Worm (Caenorhabditis elegans) whole organism, L4/young adult: ENCODE measurements around the gene R03H10.4.

Experiments used
- W03F9.2 ChIP-seq: fragments of 150-350 bp; optimal IDR thresholded peaks from 2 replicates; lab custom pipeline; 2014; ENCODE audit warnings: missing biosample characterization, missing genetic modification characterization
- dao-5 ChIP-seq: sonication (generic microtip); optimal IDR thresholded peaks from 2 replicates; lab custom pipeline; 2016; ENCODE audit warnings: missing genotype, missing genetic modification characterization, moderate library complexity, missing compliant biosample characterization
- him-1 ChIP-seq: sonication (generic microtip); optimal IDR thresholded peaks from 2 replicates; lab custom pipeline; 2016; ENCODE audit warnings: missing genotype, missing genetic modification reagents, missing genetic modification characterization, missing compliant biosample characterization

DNA sequence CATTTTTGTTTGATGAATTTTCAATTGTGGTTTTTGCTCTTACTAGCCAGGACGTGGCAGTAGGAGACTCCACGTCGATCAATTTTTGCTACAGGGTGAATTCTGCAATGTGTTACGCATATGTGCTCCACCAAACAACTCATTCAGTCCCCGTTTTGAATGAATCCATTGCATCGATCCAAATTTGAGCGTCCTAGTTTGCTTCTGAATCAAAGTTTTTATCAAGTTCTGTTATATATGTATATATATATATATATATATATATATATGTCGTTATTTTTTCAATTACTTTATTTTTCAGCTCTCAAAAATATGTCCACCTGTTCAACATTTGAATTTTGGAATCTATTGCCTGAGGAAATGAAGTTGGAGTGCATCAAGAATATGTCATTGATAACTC, 42.8 kb upstream of the R03H10.4 start, which contains the start of gene F31D5.7:
- TF ChIP-seq W03F9.2 (tag; lab: Kevin White, UChicago) (no peak), him-1 (tag; lab: Kevin White, UChicago) (no peak), dao-5 (no peak)
